Worm (Caenorhabditis elegans) whole organism, L2 larva: Measurements from ENCODE around the gene snt-3.

ENCODE experiments used
- elt-3 ChIP-seq: sonication (generic microtip); optimal IDR thresholded peaks from 2 replicates; lab custom pipeline; 2017; ENCODE audit warnings: missing biosample characterization, missing genetic modification characterization
- lin-13 ChIP-seq: fragments of 150-350 bp; optimal IDR thresholded peaks from 2 replicates; lab custom pipeline; 2014; ENCODE audit warnings: missing biosample characterization, missing genetic modification reagents, missing genetic modification characterization
- nhr-12 ChIP-seq: fragments of 150-350 bp; optimal IDR thresholded peaks from 2 replicates; lab custom pipeline; 2014; ENCODE audit warnings: missing biosample characterization, missing genetic modification characterization
- nhr-237 ChIP-seq: fragments of 150-350 bp; optimal IDR thresholded peaks from 2 replicates; lab custom pipeline; 2014; ENCODE audit warnings: missing biosample characterization, missing genetic modification characterization
- ztf-11 ChIP-seq: sonication (generic microtip); optimal IDR thresholded peaks from 2 replicates; lab custom pipeline; 2017; ENCODE audit warnings: missing biosample characterization, missing genetic modification characterization

- TF ChIP-seq nhr-237 (tag; lab: Kevin White, UChicago) (no peak), nhr-12 (tag; lab: Kevin White, UChicago) (no peak), lin-13 (GFP tag; lab: Kevin White, UChicago) (no peak), ztf-11 (tag; lab: Kevin White, UChicago) (no peak), elt-3 (tag; lab: Kevin White, UChicago) (no peak)
Observed at ce11 chrV:1349802-1350201, 21.0 kb downstream of the snt-3 start.
